Fruit fly (Drosophila melanogaster) whole organism, embryonic: Measurements from ENCODE around the gene CG9166.

Source experiments
- BtbVII ChIP-seq: fragments of 200-800 bp; sonication (Bioruptor generic); optimal IDR thresholded peaks from 3 replicates; lab custom pipeline; 2017; ENCODE audit warnings: missing biosample characterization, mild to moderate bottlenecking, missing genetic modification characterization
- CG10209 ChIP-seq: fragments of 200-800 bp; sonication (Bioruptor generic); optimal IDR thresholded peaks from 3 replicates; lab custom pipeline; 2017; ENCODE audit warnings: missing biosample characterization, mild to moderate bottlenecking, missing genetic modification characterization, missing genetic modification reagents
- CG10654 ChIP-seq: fragments of 200-800 bp; sonication (Bioruptor generic); optimal IDR thresholded peaks from 2 replicates; lab custom pipeline; 2016; ENCODE audit warnings: missing biosample characterization, missing genetic modification characterization
- CG12104 ChIP-seq: fragments of 200-800 bp; sonication (Bioruptor generic); optimal IDR thresholded peaks from 3 replicates; lab custom pipeline; 2016; ENCODE audit warnings: missing biosample characterization, missing genetic modification characterization
- CG14667 ChIP-seq: fragments of 200-800 bp; sonication (Bioruptor generic); IDR thresholded peaks from 2 replicates; pipeline ENCODE4 v1.3.6; 2022; ENCODE audit warnings: missing biosample characterization, missing genetic modification characterization
- CG15269 ChIP-seq: fragments of 200-800 bp; sonication (Bioruptor generic); optimal IDR thresholded peaks from 2 replicates; lab custom pipeline; 2018; ENCODE audit warnings: missing biosample characterization, mild to moderate bottlenecking, missing genetic modification characterization, moderate library complexity
- CG16815 ChIP-seq: fragments of 200-800 bp; sonication (Bioruptor generic); optimal IDR thresholded peaks from 3 replicates; lab custom pipeline; 2017; ENCODE audit warnings: missing biosample characterization, mild to moderate bottlenecking, missing genetic modification characterization
- CG18262 ChIP-seq: fragments of 200-800 bp; optimal IDR thresholded peaks from 3 replicates; lab custom pipeline; 2019; ENCODE audit warnings: missing biosample characterization, mild to moderate bottlenecking, missing genetic modification characterization, moderate library complexity
- CG18764 ChIP-seq: fragments of 200-800 bp; sonication (Bioruptor generic); optimal IDR thresholded peaks from 3 replicates; lab custom pipeline; 2016; ENCODE audit warnings: missing biosample characterization, missing genetic modification characterization
- CG2116 ChIP-seq: fragments of 200-800 bp; sonication (Bioruptor generic); optimal IDR thresholded peaks from 3 replicates; lab custom pipeline; 2018; ENCODE audit warnings: missing biosample characterization, mild to moderate bottlenecking, missing genetic modification characterization
- CG30403 ChIP-seq: fragments of 200-800 bp; sonication (Bioruptor generic); optimal IDR thresholded peaks from 3 replicates; lab custom pipeline; 2016; ENCODE audit warnings: missing biosample characterization, missing genetic modification characterization
- CG31365 ChIP-seq: fragments of 200-800 bp; sonication (Bioruptor generic); optimal IDR thresholded peaks from 2 replicates; lab custom pipeline; 2018; ENCODE audit warnings: missing biosample characterization, mild to moderate bottlenecking, missing genetic modification characterization
- CG6854 ChIP-seq: fragments of 200-800 bp; sonication (Bioruptor generic); optimal IDR thresholded peaks from 3 replicates; lab custom pipeline; 2017; ENCODE audit warnings: missing biosample characterization, mild to moderate bottlenecking, missing genetic modification characterization
- CG8388 ChIP-seq: fragments of 200-800 bp; sonication (Bioruptor generic); optimal IDR thresholded peaks from 2 replicates; lab custom pipeline; 2019; ENCODE audit warnings: missing biosample characterization, mild to moderate bottlenecking, missing genetic modification characterization, moderate library complexity
- CG8924 ChIP-seq: fragments of 200-800 bp; optimal IDR thresholded peaks from 3 replicates; lab custom pipeline; 2019; ENCODE audit warnings: missing biosample characterization, mild to moderate bottlenecking, missing genetic modification characterization, moderate library complexity
- CG9932 ChIP-seq: fragments of 200-800 bp; sonication (Bioruptor generic); IDR thresholded peaks from 2 replicates; pipeline ENCODE4 v1.3.6; 2022; ENCODE audit warnings: missing biosample characterization, missing genetic modification characterization
- CTCF ChIP-seq: fragments of 200-800 bp; sonication (Bioruptor generic); optimal IDR thresholded peaks from 2 replicates; lab custom pipeline; 2017; ENCODE audit warnings: missing biosample characterization, mild to moderate bottlenecking, missing genetic modification characterization, moderate library complexity
- CoRest ChIP-seq: fragments of 200-800 bp; sonication (Bioruptor generic); optimal IDR thresholded peaks from 3 replicates; lab custom pipeline; 2018; ENCODE audit warnings: missing biosample characterization, mild to moderate bottlenecking, missing genetic modification characterization, moderate library complexity
- Dbx ChIP-seq: fragments of 200-800 bp; sonication (Bioruptor generic); IDR thresholded peaks from 3 replicates; pipeline ENCODE4 v1.3.6; 2022; ENCODE audit warnings: missing biosample characterization, missing genetic modification characterization
- E2f2 ChIP-seq: fragments of 200-800 bp; sonication (Bioruptor generic); IDR thresholded peaks from 2 replicates; pipeline ENCODE4 v1.3.6; 2022; ENCODE audit warnings: missing biosample characterization, missing genetic modification characterization
- Hr39 ChIP-seq: fragments of >200 bp; optimal IDR thresholded peaks from 2 replicates; lab custom pipeline; 2017
- Hr51 ChIP-seq, 2 experiments: fragments of 200-800 bp; sonication (Bioruptor generic); optimal IDR thresholded peaks; 2 replicates in 1 of 2; 3 replicates in 1 of 2; lab custom pipeline; 2016 to 2018; ENCODE audit warnings: missing biosample characterization in 2 of 2, missing genetic modification characterization in 2 of 2, mild to moderate bottlenecking in 1 of 2, moderate library complexity in 1 of 2
- Hsf ChIP-seq: fragments of 200-800 bp; sonication (Bioruptor generic); optimal IDR thresholded peaks from 3 replicates; lab custom pipeline; 2016; ENCODE audit warnings: missing biosample characterization, missing genetic modification characterization
- Lhr ChIP-seq: fragments of 200-800 bp; sonication (Bioruptor generic); optimal IDR thresholded peaks from 3 replicates; lab custom pipeline; 2017; ENCODE audit warnings: mild to moderate bottlenecking, missing biosample characterization, missing genetic modification reagents, missing genetic modification characterization
- Max ChIP-seq: fragments of 200-800 bp; sonication (Bioruptor generic); optimal IDR thresholded peaks from 2 replicates; lab custom pipeline; 2016; ENCODE audit warnings: missing biosample characterization, mild to moderate bottlenecking, missing genetic modification characterization
- NK7.1 ChIP-seq: fragments of 200-800 bp; sonication (Bioruptor generic); optimal IDR thresholded peaks from 3 replicates; lab custom pipeline; 2016; ENCODE audit warnings: missing biosample characterization, missing genetic modification characterization
- Nf-YC ChIP-seq: fragments of 200-800 bp; optimal IDR thresholded peaks from 3 replicates; lab custom pipeline; 2019; ENCODE audit warnings: missing biosample characterization, mild to moderate bottlenecking, missing genetic modification characterization, moderate library complexity
- Ravus ChIP-seq: fragments of 200-800 bp; sonication (Bioruptor generic); IDR thresholded peaks from 2 replicates; pipeline ENCODE4 v1.3.6; 2022; ENCODE audit warnings: missing biosample characterization, missing genetic modification characterization
- Rfx ChIP-seq: fragments of 200-800 bp; sonication (Bioruptor generic); IDR thresholded peaks from 2 replicates; pipeline ENCODE4 v1.3.6; 2022; ENCODE audit warnings: missing biosample characterization, missing genetic modification characterization
- Trl ChIP-seq, 3 experiments: fragments of >200 bp in 2 of 3; fragments of 200-800 bp in 1 of 3; sonication (Bioruptor generic) in 1 of 3; optimal IDR thresholded peaks; 2 replicates in 1 of 3; 3 replicates in 2 of 3; lab custom pipeline; 2016 to 2017; ENCODE audit warnings: missing biosample characterization in 1 of 3, missing genetic modification characterization in 1 of 3
- ab ChIP-seq: fragments of 200-800 bp; sonication (Bioruptor generic); optimal IDR thresholded peaks from 2 replicates; lab custom pipeline; 2016; ENCODE audit warnings: missing biosample characterization, missing genetic modification characterization
- ara ChIP-seq: fragments of 200-800 bp; sonication (Bioruptor generic); IDR thresholded peaks from 2 replicates; pipeline ENCODE4 v1.3.6; 2022; ENCODE audit warnings: missing biosample characterization, missing genetic modification characterization
- ase ChIP-seq: fragments of 200-800 bp; sonication (Bioruptor generic); IDR thresholded peaks from 3 replicates; pipeline ENCODE4 v1.3.6; 2022; ENCODE audit warnings: missing biosample characterization, missing genetic modification characterization
- bcd ChIP-seq: fragments of 200-800 bp; sonication (Bioruptor generic); optimal IDR thresholded peaks from 2 replicates; lab custom pipeline; 2017; ENCODE audit warnings: missing biosample characterization, mild to moderate bottlenecking, missing genetic modification characterization
- caup ChIP-seq: fragments of 200-800 bp; sonication (Bioruptor generic); optimal IDR thresholded peaks from 3 replicates; lab custom pipeline; 2017; ENCODE audit warnings: missing biosample characterization, mild to moderate bottlenecking, missing genetic modification characterization, moderate library complexity; ENCODE audit not compliant: severe bottlenecking
- chif ChIP-seq, 2 experiments: fragments of 200-800 bp; sonication (Bioruptor generic); optimal IDR thresholded peaks; 3 replicates each; lab custom pipeline; 2016; ENCODE audit warnings: missing biosample characterization in 2 of 2, missing genetic modification characterization in 2 of 2
- dm ChIP-seq: fragments of 200-800 bp; sonication (Bioruptor generic); optimal IDR thresholded peaks from 3 replicates; lab custom pipeline; 2016; ENCODE audit warnings: missing biosample characterization, missing genetic modification characterization
- emc ChIP-seq: fragments of 200-800 bp; sonication (Bioruptor generic); optimal IDR thresholded peaks from 2 replicates; lab custom pipeline; 2016; ENCODE audit warnings: missing biosample characterization, missing genetic modification characterization
- ham ChIP-seq: fragments of 200-800 bp; sonication (Bioruptor generic); IDR thresholded peaks from 2 replicates; pipeline ENCODE4 v1.3.6; 2022; ENCODE audit warnings: missing biosample characterization, missing genetic modification characterization
- jumu ChIP-seq: fragments of 200-800 bp; sonication (Bioruptor generic); optimal IDR thresholded peaks from 3 replicates; lab custom pipeline; 2016; ENCODE audit warnings: missing biosample characterization, missing genetic modification characterization
- mld ChIP-seq: fragments of 200-800 bp; sonication (Bioruptor generic); IDR thresholded peaks from 3 replicates; pipeline ENCODE4 v1.3.6; 2022; ENCODE audit warnings: missing biosample characterization, missing genetic modification characterization; ENCODE audit not compliant: partially characterized antibody
- otp ChIP-seq: fragments of 200-800 bp; sonication (Bioruptor generic); IDR thresholded peaks from 3 replicates; pipeline ENCODE4, ENCODE4 v1.3.6; 2022; ENCODE audit warnings: missing biosample characterization, missing genetic modification characterization
- pita ChIP-seq: fragments of 200-800 bp; sonication (Bioruptor generic); optimal IDR thresholded peaks from 2 replicates; lab custom pipeline; 2017; ENCODE audit warnings: missing biosample characterization, mild to moderate bottlenecking, missing genetic modification characterization
- psq ChIP-seq: fragments of 200-800 bp; sonication (Bioruptor generic); optimal IDR thresholded peaks from 2 replicates; lab custom pipeline; 2017; ENCODE audit warnings: missing biosample characterization, missing genetic modification characterization
- repo ChIP-seq: fragments of 200-800 bp; sonication (Bioruptor generic); optimal IDR thresholded peaks from 2 replicates; lab custom pipeline; 2016; ENCODE audit warnings: missing biosample characterization, missing genetic modification characterization
- sc ChIP-seq, 3 experiments: fragments of >200 bp in 2 of 3; fragments of 200-800 bp in 1 of 3; sonication (Bioruptor generic) in 1 of 3; optimal IDR thresholded peaks; 2 replicates in 2 of 3; 3 replicates in 1 of 3; lab custom pipeline; 2017; ENCODE audit warnings: mild to moderate bottlenecking in 1 of 3, missing biosample characterization in 1 of 3, missing genetic modification characterization in 1 of 3, missing genetic modification reagents in 1 of 3
- schlank ChIP-seq: fragments of 200-800 bp; sonication (Bioruptor generic); optimal IDR thresholded peaks from 2 replicates; lab custom pipeline; 2018; ENCODE audit warnings: missing biosample characterization, mild to moderate bottlenecking, missing genetic modification characterization
- shn ChIP-seq: fragments of 200-800 bp; sonication (Bioruptor generic); optimal IDR thresholded peaks from 3 replicates; lab custom pipeline; 2016; ENCODE audit warnings: missing biosample characterization, missing genetic modification characterization
- sob ChIP-seq: fragments of 200-800 bp; sonication (Bioruptor generic); IDR thresholded peaks from 2 replicates; pipeline ENCODE4 v1.3.6; 2022; ENCODE audit warnings: missing biosample characterization, missing genetic modification characterization
- ttk ChIP-seq: fragments of 200-800 bp; sonication (Bioruptor generic); IDR thresholded peaks from 2 replicates; pipeline ENCODE4 v2.1.2; 2022; ENCODE audit warnings: missing biosample characterization, missing genetic modification characterization
- zfh2 ChIP-seq: fragments of 200-800 bp; sonication (Bioruptor generic); optimal IDR thresholded peaks from 2 replicates; lab custom pipeline; 2016; ENCODE audit warnings: missing biosample characterization, missing genetic modification characterization

The CG9166 gene

dm6 chr3L:1307005-1307632 is 43.8 kb upstream of the CG9166 start, which contains the start of the genes Ctr9 and Nt5a (continued):
- TF ChIP-seq CG16815 (no peak), mld (GFP tag; lab: Robert Waterston, UW) (peak; percentile 10; the same call in 1 of the 3 replicates), CG10209 (GFP tag; lab: Kevin White, UChicago) (no peak), CG2116 (GFP tag; lab: Kevin White, UChicago) (peak; percentile 78), Lhr (GFP tag; lab: Kevin White, UChicago) (no peak), otp (GFP tag; lab: Robert Waterston, UW) (no peak), Dbx (peak; percentile 68; the same call in 2 of the 3 replicates), sc (optimal IDR thresholded peaks at IDR 0.05; lab: Kevin White, UChicago) (no peak), sc (GFP tag; optimal IDR thresholded peaks at IDR 0.05; lab: Kevin White, UChicago) (no peak), dm (peak; percentile 54), Rfx (GFP tag; lab: Robert Waterston, UW) (peak; percentile 85), ttk (GFP tag; lab: Robert Waterston, UW) (no peak), schlank (tag; lab: Kevin White, UChicago) (no peak), CG9932 (peak; percentile 88), BtbVII (GFP tag; lab: Kevin White, UChicago) (no peak), CG10654 (GFP tag; lab: Kevin White, UChicago) (peak; percentile 33), CG31365 (no peak), CG14667 (GFP tag; lab: Robert Waterston, UW) (no peak), emc (peak; percentile 6), E2f2 (GFP tag; lab: Robert Waterston, UW) (peak; percentile 53), sob (GFP tag; lab: Robert Waterston, UW) (peak; percentile 72), chif (GFP tag; optimal IDR thresholded peaks at IDR 0.05; lab: Kevin White, UChicago) (peak in 1 of 2 experiments; percentile 36), pita (GFP tag; lab: Kevin White, UChicago) (no peak), Nf-YC (tag; lab: Kevin White, UChicago) (no peak), Hsf (GFP tag; lab: Kevin White, UChicago) (peak; percentile 42), CG30403 (peak; percentile 68), CG6854 (GFP tag; lab: Kevin White, UChicago) (no peak), CoRest (tag; lab: Kevin White, UChicago) (peak; percentile 62), CG15269 (tag; lab: Kevin White, UChicago) (no peak), Hr39 (lab: Kevin White, UChicago) (no peak), CG8388 (GFP tag; lab: Kevin White, UChicago) (peak; percentile 27), ara (GFP tag; lab: Robert Waterston, UW) (no peak), CG18764 (GFP tag; lab: Kevin White, UChicago) (no peak), Hr51 (GFP tag; optimal IDR thresholded peaks at IDR 0.05; lab: Kevin White, UChicago) (peak in 1 of 2 experiments; percentile 48), CG8924 (tag; lab: Kevin White, UChicago) (peak; percentile 52), CTCF (GFP tag; lab: Kevin White, UChicago) (no peak), NK7.1 (GFP tag; lab: Kevin White, UChicago) (peak; percentile 28), psq (GFP tag; lab: Kevin White, UChicago) (no peak), Max (no peak), shn (GFP tag; lab: Kevin White, UChicago) (peak; percentile 76), bcd (GFP tag; lab: Kevin White, UChicago) (no peak), caup (GFP tag; lab: Kevin White, UChicago) (peak; percentile 63), CG12104 (GFP tag; lab: Kevin White, UChicago) (no peak), repo (GFP tag; lab: Kevin White, UChicago) (peak; percentile 40), Trl (optimal IDR thresholded peaks at IDR 0.05; lab: Kevin White, UChicago) (no peak), Trl (GFP tag; optimal IDR thresholded peaks at IDR 0.05; lab: Kevin White, UChicago) (peak; percentile 76), ase (GFP tag; lab: Robert Waterston, UW) (no peak), ab (GFP tag; lab: Kevin White, UChicago) (no peak), jumu (peak; percentile 56), zfh2 (GFP tag; lab: Kevin White, UChicago) (peak; percentile 75), Ravus (GFP tag; lab: Robert Waterston, UW) (no peak), CG18262 (tag; lab: Kevin White, UChicago) (peak; percentile 20), ham (GFP tag; lab: Robert Waterston, UW) (no peak)
